Worm (Caenorhabditis elegans) whole organism, L1 larva: ENCODE data around the gene F46F2.5.
A peak's percentile ranks its signal among the peaks of the same experiment; 100 is the strongest.

Experiments used
- C34B4.2 ChIP-seq: sonication (generic microtip); optimal IDR thresholded peaks from 2 replicates; lab custom pipeline; 2017; ENCODE audit warnings: mild to moderate bottlenecking, missing genetic modification characterization, missing compliant biosample characterization
- F16B12.6 ChIP-seq: fragments of 150-350 bp; optimal IDR thresholded peaks from 2 replicates; lab custom pipeline; 2014; ENCODE audit warnings: missing biosample characterization, missing genetic modification characterization
- Y116A8C.19 ChIP-seq: sonication (generic microtip); optimal IDR thresholded peaks from 2 replicates; lab custom pipeline; 2016; ENCODE audit warnings: missing compliant biosample characterization, missing genetic modification characterization, borderline replicate concordance
- blmp-1 ChIP-seq: fragments of 150-350 bp; optimal IDR thresholded peaks from 2 replicates; lab custom pipeline; 2014; ENCODE audit warnings: missing biosample characterization, missing genetic modification characterization
- ceh-63 ChIP-seq: fragments of 200-800 bp; sonication (Bioruptor generic); optimal IDR thresholded peaks from 2 replicates; lab custom pipeline; 2018; ENCODE audit warnings: mild to moderate bottlenecking, missing genetic modification characterization, missing compliant biosample characterization
- dpl-1 ChIP-seq, 3 experiments: fragments of 150-350 bp in 2 of 3; sonication (generic microtip) in 1 of 3; optimal IDR thresholded peaks; 2 replicates each; lab custom pipeline; 2014 to 2017; ENCODE audit warnings: missing biosample characterization in 3 of 3, missing genetic modification characterization in 3 of 3, missing genetic modification reagents in 3 of 3
- efl-3 ChIP-seq: fragments of 200-800 bp; sonication (Bioruptor generic); optimal IDR thresholded peaks from 2 replicates; lab custom pipeline; 2018; ENCODE audit warnings: mild to moderate bottlenecking, missing genetic modification characterization, missing compliant biosample characterization
- egl-27 ChIP-seq, 2 experiments: fragments of 150-350 bp in 1 of 2; sonication (generic microtip); optimal IDR thresholded peaks; 3 replicates each; lab custom pipeline; 2017 to 2018; ENCODE audit warnings: missing biosample characterization in 2 of 2, missing genetic modification characterization in 2 of 2, missing genetic modification reagents in 2 of 2
- elt-2 ChIP-seq: sonication (generic microtip); optimal IDR thresholded peaks from 2 replicates; lab custom pipeline; 2016; ENCODE audit warnings: missing genetic modification characterization, mild to moderate bottlenecking, inconsistent platforms, missing compliant biosample characterization, missing genetic modification reagents
- fkh-10 ChIP-seq: sonication (generic microtip); optimal IDR thresholded peaks from 2 replicates; lab custom pipeline; 2017; ENCODE audit warnings: missing biosample characterization, missing genetic modification reagents, missing genetic modification characterization
- fos-1 ChIP-seq: fragments of 150-350 bp; optimal IDR thresholded peaks from 2 replicates; lab custom pipeline; 2014; ENCODE audit warnings: missing biosample characterization, missing genetic modification characterization
- grh-1 ChIP-seq: fragments of 200-800 bp; sonication (Bioruptor generic); IDR thresholded peaks from 2 replicates; pipeline ENCODE4 v1.3.6; 2022; ENCODE audit warnings: missing genetic modification reagents, missing genetic modification characterization, missing compliant biosample characterization
- hlh-17 ChIP-seq: fragments of 200-800 bp; sonication (Bioruptor generic); optimal IDR thresholded peaks from 2 replicates; lab custom pipeline; 2018; ENCODE audit warnings: missing genetic modification characterization, mild to moderate bottlenecking, missing compliant biosample characterization, moderate library complexity, borderline replicate concordance
- hlh-4 ChIP-seq: sonication (generic microtip); optimal IDR thresholded peaks from 2 replicates; lab custom pipeline; 2016; ENCODE audit warnings: mild to moderate bottlenecking, missing genetic modification characterization, missing compliant biosample characterization
- hpl-2 ChIP-seq: fragments of 150-350 bp; optimal IDR thresholded peaks from 2 replicates; lab custom pipeline; 2014; ENCODE audit warnings: missing biosample characterization, missing genetic modification reagents, missing genetic modification characterization
- irx-1 ChIP-seq: sonication (generic microtip); optimal IDR thresholded peaks from 2 replicates; lab custom pipeline; 2016; ENCODE audit warnings: missing genetic modification characterization, missing compliant biosample characterization
- jun-1 ChIP-seq: fragments of 150-350 bp; optimal IDR thresholded peaks from 2 replicates; lab custom pipeline; 2014; ENCODE audit warnings: missing biosample characterization, missing genetic modification reagents, missing genetic modification characterization
- lin-14 ChIP-seq: fragments of 200-800 bp; sonication (Bioruptor generic); optimal IDR thresholded peaks from 2 replicates; lab custom pipeline; 2018; ENCODE audit warnings: mild to moderate bottlenecking, missing genetic modification characterization, moderate library complexity, missing compliant biosample characterization
- lin-15B ChIP-seq: fragments of 150-350 bp; sonication (generic microtip); optimal IDR thresholded peaks from 3 replicates; lab custom pipeline; 2014; ENCODE audit warnings: missing biosample characterization, missing genetic modification characterization
- lin-35 ChIP-seq, 2 experiments: fragments of 150-350 bp; optimal IDR thresholded peaks; 2 replicates each; lab custom pipeline; 2014; ENCODE audit warnings: missing biosample characterization in 2 of 2, missing genetic modification characterization in 2 of 2, missing genetic modification reagents in 2 of 2
- lir-3 ChIP-seq: sonication (generic microtip); optimal IDR thresholded peaks from 2 replicates; lab custom pipeline; 2016; ENCODE audit warnings: mild to moderate bottlenecking, missing genetic modification characterization, moderate library complexity, missing compliant biosample characterization; ENCODE audit not compliant: poor library complexity
- lsy-2 ChIP-seq, 2 experiments: fragments of 150-350 bp; optimal IDR thresholded peaks; 2 replicates each; lab custom pipeline; 2014; ENCODE audit warnings: missing biosample characterization in 2 of 2, missing genetic modification characterization in 2 of 2
- mef-2 ChIP-seq: fragments of 150-350 bp; optimal IDR thresholded peaks from 2 replicates; lab custom pipeline; 2014; ENCODE audit warnings: missing biosample characterization, missing genetic modification characterization
- nhr-11 ChIP-seq: fragments of 150-350 bp; optimal IDR thresholded peaks from 2 replicates; lab custom pipeline; 2014; ENCODE audit warnings: missing biosample characterization, missing genetic modification characterization
- nhr-12 ChIP-seq: sonication (generic microtip); optimal IDR thresholded peaks from 2 replicates; lab custom pipeline; 2017; ENCODE audit warnings: missing biosample characterization, missing genetic modification characterization
- nhr-20 ChIP-seq: sonication (generic microtip); optimal IDR thresholded peaks from 2 replicates; lab custom pipeline; 2016; ENCODE audit warnings: mild to moderate bottlenecking, missing genetic modification characterization, missing compliant biosample characterization
- nhr-47 ChIP-seq: sonication (generic microtip); optimal IDR thresholded peaks from 2 replicates; lab custom pipeline; 2016; ENCODE audit warnings: mild to moderate bottlenecking, missing genetic modification characterization, moderate library complexity, missing compliant biosample characterization
- nhr-71 ChIP-seq: sonication (generic microtip); optimal IDR thresholded peaks from 2 replicates; lab custom pipeline; 2016; ENCODE audit warnings: mild to moderate bottlenecking, missing genetic modification characterization, moderate library complexity, missing compliant biosample characterization
- nhr-76 ChIP-seq: sonication (generic microtip); optimal IDR thresholded peaks from 2 replicates; lab custom pipeline; 2017; ENCODE audit warnings: missing biosample characterization, missing genetic modification characterization
- nhr-77 ChIP-seq: fragments of 150-350 bp; optimal IDR thresholded peaks from 2 replicates; lab custom pipeline; 2014; ENCODE audit warnings: missing biosample characterization, missing genetic modification characterization
- nhr-84 ChIP-seq: sonication (generic microtip); optimal IDR thresholded peaks from 2 replicates; lab custom pipeline; 2017; ENCODE audit warnings: missing biosample characterization, missing genetic modification characterization
- nhr-85 ChIP-seq: sonication (generic microtip); peaks from one replicate; lab custom pipeline; 2016; ENCODE audit warnings: missing genetic modification characterization, inconsistent platforms, missing compliant biosample characterization
- nhr-90 ChIP-seq: sonication (generic microtip); optimal IDR thresholded peaks from 2 replicates; lab custom pipeline; 2016; ENCODE audit warnings: mild to moderate bottlenecking, missing genetic modification characterization, missing compliant biosample characterization; ENCODE audit not compliant: poor library complexity
- pag-3 ChIP-seq: sonication (generic microtip); optimal IDR thresholded peaks from 2 replicates; lab custom pipeline; 2017; ENCODE audit warnings: missing genetic modification characterization, mild to moderate bottlenecking, missing compliant biosample characterization, antibody characterized with exemption, borderline replicate concordance; ENCODE audit not compliant: insufficient read depth
- skn-1 ChIP-seq: fragments of 150-350 bp; optimal IDR thresholded peaks from 2 replicates; lab custom pipeline; 2014; ENCODE audit warnings: missing biosample characterization, missing genetic modification characterization
- snpc-4 ChIP-seq: fragments of 150-350 bp; optimal IDR thresholded peaks from 2 replicates; lab custom pipeline; 2014; ENCODE audit warnings: missing biosample characterization, missing genetic modification characterization
- snu-23 ChIP-seq: sonication (generic microtip); optimal IDR thresholded peaks from 2 replicates; lab custom pipeline; 2016; ENCODE audit warnings: missing genetic modification characterization, missing compliant biosample characterization
- sox-4 ChIP-seq: sonication (generic microtip); optimal IDR thresholded peaks from 2 replicates; lab custom pipeline; 2016; ENCODE audit warnings: missing genetic modification characterization, missing compliant biosample characterization
- sptf-1 ChIP-seq: fragments of 150-350 bp; optimal IDR thresholded peaks from 2 replicates; lab custom pipeline; 2014; ENCODE audit warnings: missing biosample characterization, missing genetic modification characterization
- swsn-7 ChIP-seq: sonication (generic microtip); optimal IDR thresholded peaks from 2 replicates; lab custom pipeline; 2016; ENCODE audit warnings: missing genetic modification characterization, missing compliant biosample characterization
- tbx-2 ChIP-seq: sonication (generic microtip); optimal IDR thresholded peaks from 2 replicates; lab custom pipeline; 2016; ENCODE audit warnings: missing genetic modification characterization, missing compliant biosample characterization
- tlp-1 ChIP-seq: fragments of 150-350 bp; optimal IDR thresholded peaks from 2 replicates; lab custom pipeline; 2014; ENCODE audit warnings: missing biosample characterization, missing genetic modification characterization
- unc-130 ChIP-seq: fragments of 150-350 bp; optimal IDR thresholded peaks from 2 replicates; lab custom pipeline; 2017; ENCODE audit warnings: missing biosample characterization, missing genetic modification characterization, inconsistent platforms
- unc-98 ChIP-seq: fragments of 200-800 bp; sonication (Bioruptor generic); IDR thresholded peaks from 2 replicates; pipeline ENCODE4 v1.3.6; 2022; ENCODE audit warnings: missing genetic modification characterization, missing compliant biosample characterization
- xbp-1 ChIP-seq: sonication (generic microtip); optimal IDR thresholded peaks from 2 replicates; lab custom pipeline; 2016; ENCODE audit warnings: missing genetic modification characterization, missing compliant biosample characterization
- zag-1 ChIP-seq: fragments of 150-350 bp; optimal IDR thresholded peaks from 2 replicates; lab custom pipeline; 2014; ENCODE audit warnings: missing biosample characterization, missing genetic modification characterization
- ztf-11 ChIP-seq, 2 experiments: sonication (generic microtip); optimal IDR thresholded peaks; 2 replicates each; lab custom pipeline; 2016 to 2017; ENCODE audit warnings: missing genetic modification characterization in 2 of 2, missing biosample characterization in 1 of 2, missing compliant biosample characterization in 1 of 2
- ztf-4 ChIP-seq: fragments of 150-350 bp; optimal IDR thresholded peaks from 2 replicates; lab custom pipeline; 2014; ENCODE audit warnings: missing biosample characterization, missing genetic modification characterization

Gene F46F2.5

ce11 chrX:15281248-15281647 is 18.7 kb downstream of the F46F2.5 start (continued):
- peak; percentile 20 for TF ChIP-seq nhr-90
- TF ChIP-seq grh-1 (GFP tag; lab: Robert Waterston, UW): no peak
- TF ChIP-seq C34B4.2: no peak
- no peak for TF ChIP-seq irx-1 (tag; lab: Kevin White, UChicago)
- TF ChIP-seq tlp-1: no peak
- no peak for TF ChIP-seq nhr-12
- peak in 1 of 2 experiments; percentile 48 for TF ChIP-seq lsy-2 (tag; optimal IDR thresholded peaks at IDR 0.05; lab: Kevin White, UChicago)
- TF ChIP-seq nhr-71 (tag; lab: Kevin White, UChicago): peak; percentile 43
- TF ChIP-seq sox-4 (tag; lab: Kevin White, UChicago): no peak
- TF ChIP-seq lin-35 (GFP tag; optimal IDR thresholded peaks at IDR 0.05; lab: Kevin White, UChicago): peak; percentile 15 to 49
- TF ChIP-seq mef-2 (tag; lab: Kevin White, UChicago): no peak
- peak; percentile 73 for TF ChIP-seq lin-14 (GFP tag; lab: Kevin White, UChicago)
- TF ChIP-seq ztf-4: no peak
- TF ChIP-seq, all 84 proteins: peak for 23

DNA sequence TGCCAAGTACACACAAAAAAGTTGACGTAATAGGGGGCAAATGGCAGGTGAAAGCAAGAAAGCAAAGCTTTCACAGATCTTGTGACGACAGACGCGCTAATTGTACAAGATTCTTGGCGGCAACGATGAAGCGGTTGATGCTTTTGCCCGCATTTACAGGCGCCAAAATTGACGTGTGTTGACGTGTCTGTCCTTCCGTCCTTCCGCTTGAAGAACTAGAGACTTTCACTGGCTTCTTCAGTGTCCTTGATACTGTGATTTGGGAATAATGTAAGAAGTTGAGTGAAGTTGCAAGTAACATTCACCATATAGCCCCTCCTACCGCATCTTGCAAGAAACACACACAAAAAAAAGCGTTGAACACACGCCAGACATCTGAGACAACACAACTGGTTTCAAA is 21.2 kb downstream of the F46F2.5 start, which contains the start of gene jud-4:
Gene jud-4, plus strand, starts transcription at position 376 of the 400 bp plus-strand sequence.
- TF ChIP-seq elt-2 (tag; lab: Kevin White, UChicago): no peak
- peak; percentile 49 for TF ChIP-seq blmp-1

- TF ChIP-seq jun-1 (tag; lab: Kevin White, UChicago) (no peak), snpc-4 (tag; lab: Kevin White, UChicago) (peak; percentile 86), nhr-85 (tag; lab: Kevin White, UChicago) (peak; percentile 27)
Observed at ce11 chrX:15285554-15285953, 23.0 kb downstream of the F46F2.5 start.

ce11 chrX:15297396-15297827 is 34.9 kb downstream of the F46F2.5 start:
- TF ChIP-seq jun-1 (tag; lab: Kevin White, UChicago) (no peak), lir-3 (tag; lab: Kevin White, UChicago) (peak; percentile 22), F16B12.6 (tag; lab: Kevin White, UChicago) (no peak), nhr-85 (tag; lab: Kevin White, UChicago) (peak; percentile 26), lsy-2 (tag; optimal IDR thresholded peaks at IDR 0.05; lab: Kevin White, UChicago) (peak; percentile 13 to 39), hlh-4 (no peak), nhr-47 (peak; percentile 56), xbp-1 (tag; lab: Kevin White, UChicago) (no peak), lin-15B (no peak), unc-98 (GFP tag; lab: Robert Waterston, UW) (no peak), zag-1 (tag; lab: Kevin White, UChicago) (no peak), nhr-77 (tag; lab: Kevin White, UChicago) (no peak), unc-130 (tag; lab: Kevin White, UChicago) (no peak), nhr-20 (peak; percentile 38), ztf-11 (tag; optimal IDR thresholded peaks at IDR 0.05; lab: Kevin White, UChicago) (no peak), tbx-2 (tag; lab: Kevin White, UChicago) (peak; percentile 6), swsn-7 (tag; lab: Kevin White, UChicago) (peak; percentile 25), hpl-2 (no peak), nhr-11 (tag; lab: Kevin White, UChicago) (no peak), fkh-10 (no peak), dpl-1 (GFP tag; optimal IDR thresholded peaks at IDR 0.05; lab: Kevin White, UChicago) (no peak), sptf-1 (tag; lab: Kevin White, UChicago) (no peak), efl-3 (GFP tag; lab: Kevin White, UChicago) (no peak), pag-3 (tag; lab: Kevin White, UChicago) (no peak), ceh-63 (GFP tag; lab: Kevin White, UChicago) (no peak), nhr-76 (tag; lab: Kevin White, UChicago) (no peak), egl-27 (tag; optimal IDR thresholded peaks at IDR 0.05; lab: Kevin White, UChicago) (no peak), Y116A8C.19 (tag; lab: Kevin White, UChicago) (no peak), fos-1 (tag; lab: Kevin White, UChicago) (peak; percentile 4), elt-2 (tag; lab: Kevin White, UChicago) (peak; percentile 15), snu-23 (GFP tag; lab: Kevin White, UChicago) (peak; percentile 45), skn-1 (tag; lab: Kevin White, UChicago) (no peak), nhr-84 (no peak), hlh-17 (GFP tag; lab: Kevin White, UChicago) (no peak)
